Worm (Caenorhabditis elegans) whole organism, L2 larva: ENCODE data around the gene W04G3.7.

Experiments used
- C34F6.9 ChIP-seq: fragments of 150-350 bp; optimal IDR thresholded peaks from 2 replicates; lab custom pipeline; 2014; ENCODE audit warnings: missing biosample characterization, missing genetic modification characterization
- F13H6.1 ChIP-seq: sonication (generic microtip); optimal IDR thresholded peaks from 2 replicates; lab custom pipeline; 2016; ENCODE audit warnings: missing genetic modification characterization, missing compliant biosample characterization
- R02D3.7 ChIP-seq: fragments of 150-350 bp; optimal IDR thresholded peaks from 2 replicates; lab custom pipeline; 2014; ENCODE audit warnings: missing biosample characterization, missing genetic modification characterization
- Y55F3AM.14 ChIP-seq: fragments of 200-800 bp; sonication (Bioruptor generic); optimal IDR thresholded peaks from 2 replicates; lab custom pipeline; 2018; ENCODE audit warnings: mild to moderate bottlenecking, missing genetic modification characterization, missing compliant biosample characterization
- ZK546.5 ChIP-seq: sonication (generic microtip); optimal IDR thresholded peaks from 2 replicates; lab custom pipeline; 2017; ENCODE audit warnings: missing biosample characterization, missing genetic modification characterization
- alr-1 ChIP-seq: fragments of 150-350 bp; optimal IDR thresholded peaks from 2 replicates; lab custom pipeline; 2014; ENCODE audit warnings: missing biosample characterization, missing genetic modification characterization
- ama-1 ChIP-seq: fragments of 150-350 bp; optimal IDR thresholded peaks from 2 replicates; lab custom pipeline; 2018; ENCODE audit warnings: inconsistent platforms
- blmp-1 ChIP-seq: sonication (generic microtip); optimal IDR thresholded peaks from 2 replicates; lab custom pipeline; 2017; ENCODE audit warnings: missing genetic modification characterization, mild to moderate bottlenecking, missing compliant biosample characterization, antibody characterized with exemption, moderate library complexity; ENCODE audit not compliant: insufficient read depth
- ceh-16 ChIP-seq: fragments of 150-350 bp; optimal IDR thresholded peaks from 2 replicates; lab custom pipeline; 2014; ENCODE audit warnings: missing biosample characterization, missing genetic modification characterization
- ceh-82 ChIP-seq: fragments of 150-350 bp; optimal IDR thresholded peaks from 2 replicates; lab custom pipeline; 2014; ENCODE audit warnings: missing biosample characterization, missing genetic modification characterization
- crh-2 ChIP-seq: sonication (generic microtip); optimal IDR thresholded peaks from 2 replicates; lab custom pipeline; 2017; ENCODE audit warnings: missing biosample characterization, missing genetic modification characterization
- dmd-4 ChIP-seq: sonication (generic microtip); optimal IDR thresholded peaks from 2 replicates; lab custom pipeline; 2017; ENCODE audit warnings: missing biosample characterization, missing genetic modification characterization
- egl-27 ChIP-seq: sonication (generic microtip); optimal IDR thresholded peaks from 3 replicates; lab custom pipeline; 2017; ENCODE audit warnings: missing biosample characterization, missing genetic modification reagents, missing genetic modification characterization
- elt-1 ChIP-seq: fragments of 150-350 bp; optimal IDR thresholded peaks from 2 replicates; lab custom pipeline; 2014; ENCODE audit warnings: missing biosample characterization, missing genetic modification characterization
- elt-3 ChIP-seq: sonication (generic microtip); optimal IDR thresholded peaks from 2 replicates; lab custom pipeline; 2017; ENCODE audit warnings: missing biosample characterization, missing genetic modification characterization
- fos-1 ChIP-seq: fragments of 150-350 bp; optimal IDR thresholded peaks from 2 replicates; lab custom pipeline; 2014; ENCODE audit warnings: missing biosample characterization, missing genetic modification characterization
- gmeb-1 ChIP-seq: fragments of 150-350 bp; optimal IDR thresholded peaks from 2 replicates; lab custom pipeline; 2014; ENCODE audit warnings: missing biosample characterization, missing genetic modification characterization
- lin-11 ChIP-seq: fragments of 150-350 bp; sonication (generic microtip); optimal IDR thresholded peaks from 2 replicates; lab custom pipeline; 2014; ENCODE audit warnings: missing biosample characterization, missing genetic modification characterization, inconsistent platforms, mixed read lengths
- lin-13 ChIP-seq: fragments of 150-350 bp; optimal IDR thresholded peaks from 2 replicates; lab custom pipeline; 2014; ENCODE audit warnings: missing biosample characterization, missing genetic modification reagents, missing genetic modification characterization
- lsy-2 ChIP-seq, 2 experiments: fragments of 150-350 bp in 1 of 2; sonication (generic microtip) in 1 of 2; optimal IDR thresholded peaks; 2 replicates each; lab custom pipeline; 2014 to 2017; ENCODE audit warnings: missing biosample characterization in 2 of 2, missing genetic modification characterization in 2 of 2
- mab-5 ChIP-seq: fragments of 150-350 bp; optimal IDR thresholded peaks from 2 replicates; lab custom pipeline; 2014; ENCODE audit warnings: missing biosample characterization, missing genetic modification characterization
- mbf-1 ChIP-seq: sonication (generic microtip); optimal IDR thresholded peaks from 2 replicates; lab custom pipeline; 2017; ENCODE audit warnings: missing biosample characterization, missing genetic modification characterization
- mdl-1 ChIP-seq, 2 experiments: fragments of 150-350 bp in 1 of 2; sonication (generic microtip) in 1 of 2; optimal IDR thresholded peaks; 2 replicates each; lab custom pipeline; 2017; ENCODE audit warnings: missing biosample characterization in 2 of 2, missing genetic modification characterization in 2 of 2
- nhr-10 ChIP-seq: sonication (generic microtip); optimal IDR thresholded peaks from 2 replicates; lab custom pipeline; 2017; ENCODE audit warnings: missing biosample characterization, missing genetic modification characterization
- nhr-11 ChIP-seq: fragments of 150-350 bp; optimal IDR thresholded peaks from 2 replicates; lab custom pipeline; 2014; ENCODE audit warnings: missing biosample characterization, missing genetic modification characterization
- nhr-12 ChIP-seq: fragments of 150-350 bp; optimal IDR thresholded peaks from 2 replicates; lab custom pipeline; 2014; ENCODE audit warnings: missing biosample characterization, missing genetic modification characterization
- nhr-129 ChIP-seq: fragments of 150-350 bp; optimal IDR thresholded peaks from 2 replicates; lab custom pipeline; 2014; ENCODE audit warnings: missing biosample characterization, missing genetic modification characterization
- nhr-21 ChIP-seq: fragments of 150-350 bp; optimal IDR thresholded peaks from 2 replicates; lab custom pipeline; 2014; ENCODE audit warnings: missing biosample characterization, missing genetic modification characterization
- nhr-23 ChIP-seq: fragments of 150-350 bp; optimal IDR thresholded peaks from 2 replicates; lab custom pipeline; 2014; ENCODE audit warnings: missing biosample characterization, missing genetic modification reagents, missing genetic modification characterization
- nhr-237 ChIP-seq: fragments of 150-350 bp; optimal IDR thresholded peaks from 2 replicates; lab custom pipeline; 2014; ENCODE audit warnings: missing biosample characterization, missing genetic modification characterization
- nhr-25 ChIP-seq: fragments of 150-350 bp; sonication (generic microtip); optimal IDR thresholded peaks from 3 replicates; lab custom pipeline; 2014; ENCODE audit warnings: missing biosample characterization, missing genetic modification characterization
- nhr-6 ChIP-seq: fragments of 150-350 bp; optimal IDR thresholded peaks from 2 replicates; lab custom pipeline; 2014; ENCODE audit warnings: missing biosample characterization, missing genetic modification characterization
- nhr-77 ChIP-seq: fragments of 150-350 bp; optimal IDR thresholded peaks from 2 replicates; lab custom pipeline; 2014; ENCODE audit warnings: missing biosample characterization, missing genetic modification characterization
- sem-4 ChIP-seq: fragments of 150-350 bp; optimal IDR thresholded peaks from 2 replicates; lab custom pipeline; 2014; ENCODE audit warnings: missing biosample characterization, missing genetic modification reagents, missing genetic modification characterization
- skn-1 ChIP-seq: sonication (generic microtip); optimal IDR thresholded peaks from 2 replicates; lab custom pipeline; 2017; ENCODE audit warnings: missing biosample characterization, missing genetic modification characterization
- sma-3 ChIP-seq: sonication (generic microtip); optimal IDR thresholded peaks from 2 replicates; lab custom pipeline; 2016; ENCODE audit warnings: missing genetic modification reagents, missing genetic modification characterization, missing compliant biosample characterization
- sma-9 ChIP-seq, 2 experiments: fragments of 150-350 bp in 1 of 2; sonication (generic microtip) in 1 of 2; optimal IDR thresholded peaks; 2 replicates each; lab custom pipeline; 2014 to 2016; ENCODE audit warnings: missing genetic modification characterization in 2 of 2, mild to moderate bottlenecking in 1 of 2, missing biosample characterization in 1 of 2, missing compliant biosample characterization in 1 of 2, missing genetic modification reagents in 1 of 2, moderate library complexity in 1 of 2
- snpc-4 ChIP-seq: fragments of 150-350 bp; optimal IDR thresholded peaks from 2 replicates; lab custom pipeline; 2014; ENCODE audit warnings: missing biosample characterization, missing genetic modification characterization
- unc-39 ChIP-seq: fragments of 150-350 bp; optimal IDR thresholded peaks from 2 replicates; lab custom pipeline; 2014; ENCODE audit warnings: missing biosample characterization, missing genetic modification characterization
- unc-55 ChIP-seq: fragments of 150-350 bp; sonication (generic microtip); optimal IDR thresholded peaks from 3 replicates; lab custom pipeline; 2014; ENCODE audit warnings: missing biosample characterization, missing genetic modification reagents, missing genetic modification characterization
- unc-62 ChIP-seq: fragments of 150-350 bp; optimal IDR thresholded peaks from 2 replicates; lab custom pipeline; 2014; ENCODE audit warnings: missing biosample characterization, missing genetic modification reagents, missing genetic modification characterization
- zag-1 ChIP-seq: fragments of 150-350 bp; optimal IDR thresholded peaks from 2 replicates; lab custom pipeline; 2014; ENCODE audit warnings: missing biosample characterization, missing genetic modification characterization
- ztf-1 ChIP-seq: fragments of 200-800 bp; sonication (Bioruptor generic); conservative IDR thresholded peaks from 2 replicates; pipeline ENCODE4 v1.3.6; 2022; ENCODE audit warnings: missing genetic modification characterization, missing compliant biosample characterization
- ztf-11 ChIP-seq: sonication (generic microtip); optimal IDR thresholded peaks from 2 replicates; lab custom pipeline; 2017; ENCODE audit warnings: missing biosample characterization, missing genetic modification characterization
- ztf-4 ChIP-seq: fragments of 150-350 bp; optimal IDR thresholded peaks from 2 replicates; lab custom pipeline; 2014; ENCODE audit warnings: missing biosample characterization, missing genetic modification characterization

W04G3.7 gene

DNA sequence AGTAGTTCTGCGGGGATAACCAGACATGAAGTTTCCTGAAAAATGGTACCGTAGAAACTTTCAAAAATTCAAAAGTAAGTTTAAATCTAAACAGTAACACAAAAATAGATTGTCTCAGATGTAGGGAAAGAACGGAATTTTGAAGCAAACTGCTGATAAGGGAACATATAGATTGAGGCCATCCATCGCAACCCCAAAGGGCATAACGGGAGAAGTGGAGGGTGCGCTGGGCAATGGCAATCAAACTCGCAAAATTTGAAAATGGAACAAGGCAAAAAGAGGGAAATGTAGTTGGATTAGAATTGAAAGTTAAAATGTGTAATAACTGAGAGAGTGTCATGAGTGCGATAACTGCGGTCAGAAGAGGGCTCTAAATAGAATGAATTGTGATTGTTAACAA lies 18.1 kb upstream of the W04G3.7 start:
- no peak for TF ChIP-seq unc-62 (GFP tag; lab: Kevin White, UChicago)
- no peak for TF ChIP-seq mab-5 (tag; lab: Kevin White, UChicago)
- TF ChIP-seq ceh-16 (tag; lab: Kevin White, UChicago), result no peak
- no peak for TF ChIP-seq ZK546.5
- no peak for TF ChIP-seq nhr-11 (tag; lab: Kevin White, UChicago)

DNA sequence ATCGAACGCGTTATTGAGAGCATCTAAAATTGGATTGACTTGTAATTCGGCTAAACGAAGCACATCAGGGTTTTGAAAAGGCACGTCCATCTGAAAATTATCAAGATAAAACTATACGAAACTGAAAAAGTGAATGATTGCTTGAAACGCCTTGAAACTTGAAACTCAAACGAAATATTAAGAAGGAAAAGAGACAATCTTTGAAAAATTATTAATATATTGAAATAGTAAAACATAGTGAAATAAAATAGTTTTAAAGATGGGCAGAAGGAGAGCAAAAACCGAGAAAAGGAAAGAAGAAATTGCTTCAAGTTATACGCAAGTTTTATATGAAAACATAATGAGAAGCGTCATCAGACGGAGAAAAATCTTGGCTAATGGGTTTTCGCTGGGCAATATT lies 13.0 kb upstream of the W04G3.7 start, which contains the start of gene W02H3.3:
Gene W02H3.3, minus strand, starts transcription at position 101 of the 400 bp plus-strand sequence.
- TF ChIP-seq mbf-1 (tag; lab: Kevin White, UChicago) (no peak), ztf-4 (tag; lab: Kevin White, UChicago) (no peak)

DNA sequence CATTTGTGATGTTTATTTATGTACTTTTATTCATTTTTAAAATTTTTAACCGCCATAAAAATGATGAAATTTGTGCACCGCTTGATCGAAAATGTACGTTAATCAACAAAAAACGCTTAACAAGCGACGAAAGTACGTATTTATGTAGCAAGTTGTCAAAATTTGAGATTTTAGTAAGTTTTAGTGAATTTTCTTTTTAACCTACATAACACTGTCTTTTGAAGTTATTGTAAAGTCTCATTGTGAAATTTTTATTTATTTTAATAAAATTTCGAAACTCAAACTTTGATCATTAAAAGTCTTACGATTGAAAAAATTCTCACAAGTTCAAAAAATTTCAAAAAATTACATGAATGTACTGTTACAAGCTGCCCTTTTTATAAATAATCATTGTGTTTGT lies 12.3 kb upstream of the W04G3.7 start:
- TF ChIP-seq gmeb-1 (no peak), nhr-12 (tag; lab: Kevin White, UChicago) (no peak), nhr-25 (tag; lab: Kevin White, UChicago) (no peak), mdl-1 (tag; optimal IDR thresholded peaks at IDR 0.05; lab: Kevin White, UChicago) (no peak), blmp-1 (tag; lab: Kevin White, UChicago) (no peak), unc-55 (GFP tag; lab: Kevin White, UChicago) (no peak), alr-1 (tag; lab: Kevin White, UChicago) (no peak)

DNA sequence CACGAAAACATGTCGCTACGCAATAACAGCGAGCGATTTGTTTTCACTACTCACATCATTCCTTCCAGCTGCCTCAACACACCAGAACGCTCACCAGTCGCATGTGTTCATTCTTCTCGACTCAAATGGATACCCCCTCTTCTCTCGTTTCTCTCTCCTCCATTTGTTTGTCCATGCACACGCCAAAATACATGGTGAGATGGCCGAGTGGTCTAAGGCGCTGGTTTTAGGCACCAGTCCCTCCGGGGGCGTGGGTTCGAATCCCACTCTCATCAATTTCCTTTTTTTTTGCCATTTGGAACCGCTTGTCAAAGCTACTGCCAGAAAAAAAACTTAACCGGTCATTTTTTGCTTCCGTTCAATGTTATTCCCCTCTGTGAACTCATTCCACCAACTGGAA lies 10.4 kb upstream of the W04G3.7 start:
- TF ChIP-seq ceh-16 (tag; lab: Kevin White, UChicago), result no peak
- peak; percentile 51 for TF ChIP-seq Y55F3AM.14
- no peak for TF ChIP-seq ztf-1
- TF ChIP-seq zag-1, result peak; percentile 60
- TF ChIP-seq C34F6.9 (tag; lab: Kevin White, UChicago), result peak; percentile 60
- no peak for TF ChIP-seq R02D3.7 (tag; lab: Kevin White, UChicago)
- peak; percentile 60 for TF ChIP-seq nhr-6 (tag; lab: Kevin White, UChicago)
- TF ChIP-seq ama-1 (lab: Kevin White, UChicago), result no peak
- TF ChIP-seq elt-1 (tag; lab: Kevin White, UChicago), result no peak
- TF ChIP-seq sma-3 (GFP tag; lab: Kevin White, UChicago), result peak; percentile 82
- peak; percentile 85 for TF ChIP-seq nhr-129 (tag; lab: Kevin White, UChicago)
- peak; percentile 71 for TF ChIP-seq egl-27 (tag; lab: Kevin White, UChicago)
- peak; percentile 86 for TF ChIP-seq unc-55 (GFP tag; lab: Kevin White, UChicago)
- peak; percentile 13 for TF ChIP-seq dmd-4 (tag; lab: Kevin White, UChicago)
- TF ChIP-seq mdl-1 (tag; optimal IDR thresholded peaks at IDR 0.05; lab: Kevin White, UChicago), result peak in 1 of 2 experiments; percentile 86
- peak; percentile 59 for TF ChIP-seq blmp-1 (tag; lab: Kevin White, UChicago)
- TF ChIP-seq lin-11, result peak; percentile 79
- TF ChIP-seq snpc-4 (tag; lab: Kevin White, UChicago), result no peak
- TF ChIP-seq nhr-11 (tag; lab: Kevin White, UChicago), result no peak
- peak; percentile 75 for TF ChIP-seq nhr-21 (tag; lab: Kevin White, UChicago)
- TF ChIP-seq nhr-237 (tag; lab: Kevin White, UChicago), result peak; percentile 34
- TF ChIP-seq elt-3 (tag; lab: Kevin White, UChicago), result no peak
- TF ChIP-seq crh-2 (tag; lab: Kevin White, UChicago), result peak; percentile 79
- TF ChIP-seq unc-39 (tag; lab: Kevin White, UChicago), result peak; percentile 10
- peak; percentile 80 for TF ChIP-seq lin-13
- peak; percentile 84 for TF ChIP-seq mab-5 (tag; lab: Kevin White, UChicago)
- TF ChIP-seq alr-1 (tag; lab: Kevin White, UChicago), result no peak
- peak; percentile 21 for TF ChIP-seq gmeb-1
- TF ChIP-seq ztf-11, result no peak
- no peak for TF ChIP-seq nhr-77 (tag; lab: Kevin White, UChicago)
- TF ChIP-seq F13H6.1 (tag; lab: Kevin White, UChicago), result peak; percentile 72
- peak in 1 of 2 experiments; percentile 76 for TF ChIP-seq lsy-2 (tag; optimal IDR thresholded peaks at IDR 0.05; lab: Kevin White, UChicago)
- peak; percentile 58 for TF ChIP-seq sem-4 (tag; lab: Kevin White, UChicago)
- no peak for TF ChIP-seq nhr-23 (tag; lab: Kevin White, UChicago)
- no peak for TF ChIP-seq nhr-12 (tag; lab: Kevin White, UChicago)
- no peak for TF ChIP-seq skn-1 (tag; lab: Kevin White, UChicago)
- no peak for TF ChIP-seq nhr-25 (tag; lab: Kevin White, UChicago)
- TF ChIP-seq sma-9 (GFP tag; optimal IDR thresholded peaks at IDR 0.05; lab: Kevin White, UChicago), result peak; percentile 79
- no peak for TF ChIP-seq sma-9 (tag; optimal IDR thresholded peaks at IDR 0.05; lab: Kevin White, UChicago)
- TF ChIP-seq ceh-82 (tag; lab: Kevin White, UChicago), result peak; percentile 24
- peak; percentile 77 for TF ChIP-seq fos-1 (tag; lab: Kevin White, UChicago)
- TF ChIP-seq nhr-10 (tag; lab: Kevin White, UChicago), result peak; percentile 11
